Fruit fly (Drosophila melanogaster) whole organism, embryonic: Measurements from ENCODE around the gene CG5846.

Experiments
- B-H2 ChIP-seq: fragments of 200-800 bp; sonication (Bioruptor generic); optimal IDR thresholded peaks from 2 replicates; lab custom pipeline; 2018; ENCODE audit warnings: missing biosample characterization, mild to moderate bottlenecking, missing genetic modification characterization
- BtbVII ChIP-seq: fragments of 200-800 bp; sonication (Bioruptor generic); optimal IDR thresholded peaks from 3 replicates; lab custom pipeline; 2017; ENCODE audit warnings: missing biosample characterization, mild to moderate bottlenecking, missing genetic modification characterization
- CG10366 ChIP-seq: fragments of 200-800 bp; sonication (Bioruptor generic); IDR thresholded peaks from 2 replicates; pipeline ENCODE4 v1.3.6; 2022; ENCODE audit warnings: missing biosample characterization, missing genetic modification characterization
- CG10654 ChIP-seq: fragments of 200-800 bp; sonication (Bioruptor generic); optimal IDR thresholded peaks from 2 replicates; lab custom pipeline; 2016; ENCODE audit warnings: missing biosample characterization, missing genetic modification characterization
- CG11247 ChIP-seq: fragments of 200-800 bp; sonication (Bioruptor generic); IDR thresholded peaks from 2 replicates; pipeline ENCODE4 v1.3.6; 2022; ENCODE audit warnings: missing biosample characterization, missing genetic modification characterization
- CG12071 ChIP-seq: fragments of 200-800 bp; sonication (Bioruptor generic); optimal IDR thresholded peaks from 3 replicates; lab custom pipeline; 2018; ENCODE audit warnings: missing biosample characterization, mild to moderate bottlenecking, missing genetic modification characterization
- CG12744 ChIP-seq: fragments of 200-800 bp; sonication (Bioruptor generic); optimal IDR thresholded peaks from 2 replicates; lab custom pipeline; 2016; ENCODE audit warnings: missing biosample characterization, missing genetic modification characterization
- CG16813 ChIP-seq: fragments of 200-800 bp; sonication (Bioruptor generic); IDR thresholded peaks from 3 replicates; pipeline ENCODE4 v1.3.6; 2022; ENCODE audit warnings: missing biosample characterization, missing genetic modification characterization; ENCODE audit not compliant: partially characterized antibody
- CG2678 ChIP-seq: fragments of 200-800 bp; sonication (Bioruptor generic); optimal IDR thresholded peaks from 3 replicates; lab custom pipeline; 2019; ENCODE audit warnings: missing biosample characterization, mild to moderate bottlenecking, missing genetic modification characterization, moderate library complexity
- CG30403 ChIP-seq: fragments of 200-800 bp; sonication (Bioruptor generic); optimal IDR thresholded peaks from 3 replicates; lab custom pipeline; 2016; ENCODE audit warnings: missing biosample characterization, missing genetic modification characterization
- CG31388 ChIP-seq: fragments of 200-800 bp; sonication (Bioruptor generic); optimal IDR thresholded peaks from 2 replicates; lab custom pipeline; 2016; ENCODE audit warnings: missing biosample characterization, missing genetic modification characterization
- CG6813 ChIP-seq: fragments of 200-800 bp; sonication (Bioruptor generic); optimal IDR thresholded peaks from 2 replicates; lab custom pipeline; 2017; ENCODE audit warnings: missing biosample characterization, missing genetic modification characterization, mild to moderate bottlenecking, moderate library complexity, missing genetic modification reagents
- CG6854 ChIP-seq: fragments of 200-800 bp; sonication (Bioruptor generic); optimal IDR thresholded peaks from 3 replicates; lab custom pipeline; 2017; ENCODE audit warnings: missing biosample characterization, mild to moderate bottlenecking, missing genetic modification characterization
- CG7556 ChIP-seq: fragments of 200-800 bp; sonication (Bioruptor generic); optimal IDR thresholded peaks from 2 replicates; lab custom pipeline; 2017; ENCODE audit warnings: missing biosample characterization, mild to moderate bottlenecking, missing genetic modification characterization
- CG8478 ChIP-seq: fragments of >200 bp; optimal IDR thresholded peaks from 2 replicates; lab custom pipeline; 2018
- CkIIα-i1 ChIP-seq: fragments of 200-800 bp; sonication (Bioruptor generic); IDR thresholded peaks from 2 replicates; pipeline ENCODE4 v1.3.6; 2022; ENCODE audit warnings: missing biosample characterization, missing genetic modification characterization
- Dad ChIP-seq: fragments of 200-800 bp; sonication (Bioruptor generic); optimal IDR thresholded peaks from 3 replicates; lab custom pipeline; 2016; ENCODE audit warnings: missing biosample characterization, missing genetic modification characterization
- Dbx ChIP-seq: fragments of 200-800 bp; sonication (Bioruptor generic); IDR thresholded peaks from 3 replicates; pipeline ENCODE4 v1.3.6; 2022; ENCODE audit warnings: missing biosample characterization, missing genetic modification characterization
- Ets65A ChIP-seq: fragments of 200-800 bp; sonication (Bioruptor generic); peaks from one replicate; lab custom pipeline; 2016; ENCODE audit warnings: missing biosample characterization, missing genetic modification characterization
- Gsc ChIP-seq: fragments of 200-800 bp; sonication (Bioruptor generic); IDR thresholded peaks from 2 replicates; pipeline ENCODE4 v1.3.6; 2022; ENCODE audit warnings: missing biosample characterization, missing genetic modification characterization
- HLHmδ ChIP-seq: fragments of 200-800 bp; sonication (Bioruptor generic); optimal IDR thresholded peaks from 2 replicates; lab custom pipeline; 2018; ENCODE audit warnings: missing biosample characterization, mild to moderate bottlenecking, missing genetic modification characterization, moderate library complexity
- Meics ChIP-seq: fragments of 200-800 bp; sonication (Bioruptor generic); optimal IDR thresholded peaks from 2 replicates; lab custom pipeline; 2017; ENCODE audit warnings: missing biosample characterization, mild to moderate bottlenecking, missing genetic modification characterization
- Nf-YB ChIP-seq: fragments of 200-800 bp; sonication (Bioruptor generic); optimal IDR thresholded peaks from 3 replicates; lab custom pipeline; 2019; ENCODE audit warnings: missing biosample characterization, mild to moderate bottlenecking, missing genetic modification characterization, moderate library complexity
- Side ChIP-seq: fragments of 200-800 bp; sonication (Bioruptor generic); optimal IDR thresholded peaks from 2 replicates; lab custom pipeline; 2016; ENCODE audit warnings: missing biosample characterization, missing genetic modification characterization
- Tbp ChIP-seq: fragments of >200 bp; optimal IDR thresholded peaks from 2 replicates; lab custom pipeline; 2018; ENCODE audit warnings: missing biosample characterization, missing genetic modification characterization
- Xbp1 ChIP-seq: fragments of 200-800 bp; sonication (Bioruptor generic); optimal IDR thresholded peaks from 3 replicates; lab custom pipeline; 2016; ENCODE audit warnings: missing biosample characterization, mild to moderate bottlenecking, missing genetic modification characterization
- ash1 ChIP-seq: fragments of 200-800 bp; sonication (Bioruptor generic); optimal IDR thresholded peaks from 2 replicates; lab custom pipeline; 2018; ENCODE audit warnings: missing biosample characterization, mild to moderate bottlenecking, missing genetic modification characterization
- chif ChIP-seq, 2 experiments: fragments of 200-800 bp; sonication (Bioruptor generic); optimal IDR thresholded peaks; 3 replicates each; lab custom pipeline; 2016; ENCODE audit warnings: missing biosample characterization in 2 of 2, missing genetic modification characterization in 2 of 2
- dan ChIP-seq: fragments of 200-800 bp; sonication (Bioruptor generic); IDR thresholded peaks from 2 replicates; pipeline ENCODE4 v1.3.6; 2022; ENCODE audit warnings: missing biosample characterization, missing genetic modification characterization
- disco-r ChIP-seq: fragments of 200-800 bp; sonication (Bioruptor generic); optimal IDR thresholded peaks from 2 replicates; lab custom pipeline; 2016; ENCODE audit warnings: missing biosample characterization, missing genetic modification characterization
- ewg ChIP-seq: fragments of 200-800 bp; sonication (Bioruptor generic); optimal IDR thresholded peaks from 3 replicates; lab custom pipeline; 2017; ENCODE audit warnings: mild to moderate bottlenecking, missing biosample characterization, missing genetic modification reagents, missing genetic modification characterization
- eyg ChIP-seq: fragments of 200-800 bp; sonication (Bioruptor generic); optimal IDR thresholded peaks from 3 replicates; lab custom pipeline; 2016; ENCODE audit warnings: missing biosample characterization, missing genetic modification characterization
- fd3F ChIP-seq: fragments of 200-800 bp; sonication (Bioruptor generic); optimal IDR thresholded peaks from 2 replicates; lab custom pipeline; 2018; ENCODE audit warnings: missing biosample characterization, mild to moderate bottlenecking, missing genetic modification characterization, moderate library complexity
- gem ChIP-seq: fragments of 200-800 bp; sonication (Bioruptor generic); optimal IDR thresholded peaks from 2 replicates; lab custom pipeline; 2019; ENCODE audit warnings: missing biosample characterization, mild to moderate bottlenecking, missing genetic modification characterization, moderate library complexity
- grau ChIP-seq: fragments of 200-800 bp; optimal IDR thresholded peaks from 3 replicates; lab custom pipeline; 2019; ENCODE audit warnings: missing biosample characterization, mild to moderate bottlenecking, missing genetic modification characterization, moderate library complexity
- her ChIP-seq: fragments of 200-800 bp; sonication (Bioruptor generic); optimal IDR thresholded peaks from 2 replicates; lab custom pipeline; 2016; ENCODE audit warnings: missing biosample characterization, missing genetic modification characterization
- lov ChIP-seq, 2 experiments: fragments of 200-800 bp in 1 of 2; fragments of >200 bp in 1 of 2; sonication (Bioruptor generic) in 1 of 2; IDR thresholded peaks in 1 of 2; optimal IDR thresholded peaks in 1 of 2; 2 replicates in 1 of 2; 3 replicates in 1 of 2; pipeline versions ENCODE4 v1.3.6 to Lab custom; 2017 to 2022; ENCODE audit warnings: missing biosample characterization in 1 of 2, missing genetic modification characterization in 1 of 2
- luna ChIP-seq: fragments of 200-800 bp; sonication (Bioruptor generic); optimal IDR thresholded peaks from 2 replicates; lab custom pipeline; 2016; ENCODE audit warnings: missing biosample characterization, missing genetic modification characterization
- oc ChIP-seq: fragments of 200-800 bp; sonication (Bioruptor generic); optimal IDR thresholded peaks from 2 replicates; lab custom pipeline; 2018; ENCODE audit warnings: missing biosample characterization, mild to moderate bottlenecking, missing genetic modification characterization, moderate library complexity
- peb ChIP-seq: fragments of 200-800 bp; sonication (Bioruptor generic); IDR thresholded peaks from 2 replicates; pipeline ENCODE4 v1.3.6; 2022; ENCODE audit warnings: missing biosample characterization, missing genetic modification characterization
- pfk ChIP-seq: fragments of 200-800 bp; sonication (Bioruptor generic); optimal IDR thresholded peaks from 2 replicates; lab custom pipeline; 2018; ENCODE audit warnings: missing biosample characterization, mild to moderate bottlenecking, missing genetic modification characterization, moderate library complexity
- pzg ChIP-seq: fragments of 200-800 bp; sonication (Bioruptor generic); optimal IDR thresholded peaks from 3 replicates; lab custom pipeline; 2018; ENCODE audit warnings: missing biosample characterization, mild to moderate bottlenecking, missing genetic modification characterization, moderate library complexity
- run ChIP-seq: fragments of 200-800 bp; sonication (Bioruptor generic); optimal IDR thresholded peaks from 3 replicates; lab custom pipeline; 2018; ENCODE audit warnings: missing biosample characterization, mild to moderate bottlenecking, missing genetic modification characterization
- schlank ChIP-seq: fragments of 200-800 bp; sonication (Bioruptor generic); optimal IDR thresholded peaks from 2 replicates; lab custom pipeline; 2018; ENCODE audit warnings: missing biosample characterization, mild to moderate bottlenecking, missing genetic modification characterization
- slp2 ChIP-seq: fragments of 200-800 bp; sonication (Bioruptor generic); optimal IDR thresholded peaks from 2 replicates; lab custom pipeline; 2016; ENCODE audit warnings: missing biosample characterization, missing genetic modification characterization
- so ChIP-seq: fragments of 200-800 bp; sonication (Bioruptor generic); IDR thresholded peaks from 3 replicates; pipeline ENCODE4 v1.3.6; 2022; ENCODE audit warnings: missing biosample characterization, missing genetic modification characterization
- trh ChIP-seq: fragments of 200-800 bp; sonication (Bioruptor generic); optimal IDR thresholded peaks from 2 replicates; lab custom pipeline; 2016; ENCODE audit warnings: missing biosample characterization, missing genetic modification characterization
- twi ChIP-seq: fragments of 200-800 bp; optimal IDR thresholded peaks from 2 replicates; lab custom pipeline; 2019; ENCODE audit warnings: missing biosample characterization, mild to moderate bottlenecking, missing genetic modification characterization, moderate library complexity
- yki ChIP-seq: fragments of >200 bp; optimal IDR thresholded peaks from 3 replicates; lab custom pipeline; 2018
- zen ChIP-seq: fragments of 200-800 bp; sonication (Bioruptor generic); optimal IDR thresholded peaks from 3 replicates; lab custom pipeline; 2018; ENCODE audit warnings: missing biosample characterization, mild to moderate bottlenecking, missing genetic modification characterization, moderate library complexity

Gene CG5846

DNA sequence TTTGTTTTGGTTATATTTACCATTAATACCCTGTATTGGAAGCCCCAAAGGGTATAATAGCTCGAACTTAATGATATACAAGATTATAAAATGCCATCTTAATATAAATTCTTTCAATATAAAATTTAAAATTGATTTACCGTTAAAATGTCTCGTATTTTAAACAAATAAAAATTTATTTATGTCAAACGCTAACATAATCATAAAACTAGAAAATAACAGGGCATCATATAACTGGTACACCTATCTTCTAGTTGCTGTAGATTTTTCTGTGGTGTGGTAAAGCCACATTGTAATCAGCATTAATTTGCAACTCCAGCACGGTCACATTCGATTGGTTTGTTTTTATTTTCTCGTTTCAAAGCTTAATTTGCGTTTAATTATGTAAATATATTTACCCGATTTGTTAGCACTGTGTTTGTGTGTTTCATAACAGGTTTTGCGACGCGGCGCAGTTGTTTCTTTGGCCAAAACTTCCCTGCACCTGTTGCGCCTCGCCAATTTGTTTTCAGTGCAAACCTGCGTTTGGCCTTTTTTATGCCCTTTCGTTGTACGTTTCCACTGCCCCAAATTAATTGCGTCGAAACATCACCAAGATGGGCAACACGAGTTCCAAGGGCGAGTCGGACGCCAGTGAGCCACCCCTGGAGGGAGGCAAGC, at the start of gene CG5846, which contains the start of gene CG4658 (continued):
- peak; percentile 73 for TF ChIP-seq slp2 (GFP tag; lab: Kevin White, UChicago)
- peak; percentile 93 for TF ChIP-seq CG10654 (GFP tag; lab: Kevin White, UChicago)
- peak; percentile 79 for TF ChIP-seq CG6813 (GFP tag; lab: Kevin White, UChicago)
- TF ChIP-seq Nf-YB, result peak; percentile 83
- TF ChIP-seq zen (tag; lab: Kevin White, UChicago), result peak; percentile 96
- no peak for TF ChIP-seq Tbp (GFP tag; lab: Kevin White, UChicago)
- TF ChIP-seq B-H2 (GFP tag; lab: Kevin White, UChicago), result peak; percentile 85
- peak; percentile 92 for TF ChIP-seq CG10366 (GFP tag; lab: Robert Waterston, UW)
- peak; percentile 72 for TF ChIP-seq schlank (tag; lab: Kevin White, UChicago)
- peak; percentile 78 for TF ChIP-seq Gsc (GFP tag; lab: Robert Waterston, UW)
- TF ChIP-seq CkIIα-i1, result no peak; the same call in 1 of the 2 replicates
- peak; percentile 88 for TF ChIP-seq CG11247 (GFP tag; lab: Robert Waterston, UW)
- peak; percentile 98 for TF ChIP-seq gem
- TF ChIP-seq so, result peak; percentile 93; the same call in 2 of the 3 replicates
- peak; percentile 54 for TF ChIP-seq Side
- TF ChIP-seq Ets65A (GFP tag; lab: Kevin White, UChicago), result peak; percentile 89
- TF ChIP-seq yki (lab: Kevin White, UChicago), result no peak
- TF ChIP-seq CG2678 (tag; lab: Kevin White, UChicago), result peak; percentile 96
- peak; percentile 81 for TF ChIP-seq disco-r (GFP tag; lab: Kevin White, UChicago)
- peak; percentile 77 for TF ChIP-seq CG31388 (GFP tag; lab: Kevin White, UChicago)
- TF ChIP-seq Dbx (GFP tag; lab: Robert Waterston, UW), result peak; percentile 94
- TF ChIP-seq chif (GFP tag; optimal IDR thresholded peaks at IDR 0.05; lab: Kevin White, UChicago), result peak; percentile 83 to 92
- peak; percentile 94 for TF ChIP-seq grau (tag; lab: Kevin White, UChicago)
- peak; percentile 74 for TF ChIP-seq BtbVII (GFP tag; lab: Kevin White, UChicago)
- TF ChIP-seq HLHmδ (GFP tag; lab: Kevin White, UChicago), result no peak
- TF ChIP-seq CG16813 (GFP tag; lab: Robert Waterston, UW), result no peak
- TF ChIP-seq ash1, result no peak
- TF ChIP-seq eyg (GFP tag; lab: Kevin White, UChicago), result no peak
- TF ChIP-seq Meics (GFP tag; lab: Kevin White, UChicago), result peak; percentile 92
- no peak for TF ChIP-seq luna (GFP tag; lab: Kevin White, UChicago)
- TF ChIP-seq CG8478 (lab: Kevin White, UChicago), result no peak
- peak; percentile 97 for TF ChIP-seq Xbp1 (GFP tag; lab: Kevin White, UChicago)
- TF ChIP-seq lov (optimal IDR thresholded peaks at IDR 0.05; lab: Kevin White, UChicago), result no peak
- peak; percentile 86 for TF ChIP-seq lov (GFP tag; IDR thresholded peaks at IDR 0.05; lab: Robert Waterston, UW)
- TF ChIP-seq CG12071, result peak; percentile 66
- peak; percentile 95 for TF ChIP-seq run (tag; lab: Kevin White, UChicago)
- peak; percentile 80 for TF ChIP-seq trh (GFP tag; lab: Kevin White, UChicago)
- TF ChIP-seq oc (tag; lab: Kevin White, UChicago), result peak; percentile 94
- TF ChIP-seq dan, result peak; percentile 50; the same call in 1 of the 2 replicates
- TF ChIP-seq fd3F (GFP tag; lab: Kevin White, UChicago), result peak; percentile 92
- peak; percentile 52 for TF ChIP-seq pzg (GFP tag; lab: Kevin White, UChicago)
- TF ChIP-seq Dad, result peak; percentile 17
- peak; percentile 97 for TF ChIP-seq CG30403 (GFP tag; lab: Kevin White, UChicago)
- peak; percentile 78 for TF ChIP-seq CG6854 (GFP tag; lab: Kevin White, UChicago)
- peak; percentile 75 for TF ChIP-seq CG12744 (GFP tag; lab: Kevin White, UChicago)
- peak; percentile 76 for TF ChIP-seq ewg (GFP tag; lab: Kevin White, UChicago)
- peak; percentile 92 for TF ChIP-seq CG7556
- no peak for TF ChIP-seq pfk
- peak; percentile 95 for TF ChIP-seq peb (GFP tag; lab: Robert Waterston, UW)
- peak; percentile 43 for TF ChIP-seq her (GFP tag; lab: Kevin White, UChicago)
- TF ChIP-seq twi (tag; lab: Kevin White, UChicago), result peak; percentile 82
